Worm (Caenorhabditis elegans) whole organism, young adult: ENCODE measurements around the gene F49F1.7.

Source experiments
- C17E4.6 ChIP-seq: fragments of 200-800 bp; sonication (Bioruptor generic); IDR thresholded peaks from 2 replicates; pipeline ENCODE4 v1.3.6; 2022; ENCODE audit warnings: missing genetic modification reagents, missing genetic modification characterization, missing compliant biosample characterization
- F10E7.11 ChIP-seq: sonication (generic microtip); optimal IDR thresholded peaks from 2 replicates; lab custom pipeline; 2017; ENCODE audit warnings: mild to moderate bottlenecking, missing genetic modification characterization, moderate library complexity, missing compliant biosample characterization
- F49E8.2 ChIP-seq: sonication (generic microtip); optimal IDR thresholded peaks from 3 replicates; lab custom pipeline; 2017; ENCODE audit warnings: missing genetic modification characterization, mild to moderate bottlenecking, missing compliant biosample characterization, antibody characterized with exemption, moderate library complexity; ENCODE audit not compliant: insufficient read depth
- F57A8.1 ChIP-seq: fragments of 200-800 bp; sonication (Bioruptor generic); optimal IDR thresholded peaks from 2 replicates; lab custom pipeline; 2018; ENCODE audit warnings: mild to moderate bottlenecking, missing genetic modification characterization, moderate library complexity, missing compliant biosample characterization
- F57C9.4 ChIP-seq: sonication (generic microtip); optimal IDR thresholded peaks from 2 replicates; lab custom pipeline; 2017; ENCODE audit warnings: mild to moderate bottlenecking, missing genetic modification characterization, missing compliant biosample characterization
- T07F8.4 ChIP-seq: sonication (generic microtip); optimal IDR thresholded peaks from 2 replicates; lab custom pipeline; 2016; ENCODE audit warnings: mild to moderate bottlenecking, missing genetic modification characterization, moderate library complexity, missing compliant biosample characterization
- Y79H2A.3 ChIP-seq: fragments of 200-800 bp; sonication (Bioruptor generic); conservative IDR thresholded peaks from 2 replicates; pipeline ENCODE4 v1.3.6; 2022; ENCODE audit warnings: missing genetic modification reagents, missing genetic modification characterization, missing compliant biosample characterization
- ama-1 ChIP-seq, 3 experiments: fragments of 150-350 bp in 1 of 3; sonication (generic microtip) in 2 of 3; optimal IDR thresholded peaks; 2 replicates each; lab custom pipeline; 2014 to 2018; ENCODE audit warnings: missing biosample characterization in 2 of 3, missing genetic modification characterization in 2 of 3, missing genetic modification reagents in 2 of 3
- aptf-2 ChIP-seq: fragments of 200-800 bp; sonication (Bioruptor generic); conservative IDR thresholded peaks from 2 replicates; pipeline ENCODE4 v1.3.6; 2022; ENCODE audit warnings: missing genetic modification reagents, missing genetic modification characterization, missing compliant biosample characterization
- atf-7 ChIP-seq: sonication (generic microtip); optimal IDR thresholded peaks from 2 replicates; lab custom pipeline; 2017; ENCODE audit warnings: mild to moderate bottlenecking, missing genetic modification characterization, missing compliant biosample characterization
- cebp-1 ChIP-seq, 2 experiments: fragments of 200-800 bp in 1 of 2; sonication (Bioruptor generic) in 1 of 2; sonication (generic microtip) in 1 of 2; IDR thresholded peaks in 1 of 2; optimal IDR thresholded peaks in 1 of 2; 2 replicates each; pipeline versions ENCODE4 v1.3.6 to Lab custom; 2017 to 2022; ENCODE audit warnings: missing compliant biosample characterization in 2 of 2, missing genetic modification characterization in 2 of 2, mild to moderate bottlenecking in 1 of 2, missing genetic modification reagents in 1 of 2, moderate library complexity in 1 of 2
- ceh-100 ChIP-seq: fragments of 200-800 bp; sonication (Bioruptor generic); IDR thresholded peaks from 2 replicates; pipeline ENCODE4 v1.3.6; 2022; ENCODE audit warnings: missing genetic modification reagents, missing genetic modification characterization, missing compliant biosample characterization
- ceh-91 ChIP-seq: fragments of 200-800 bp; sonication (Bioruptor generic); IDR thresholded peaks from 2 replicates; pipeline ENCODE4 v1.3.6; 2022; ENCODE audit warnings: missing genetic modification reagents, missing genetic modification characterization, missing compliant biosample characterization
- dox-1 ChIP-seq: fragments of 200-800 bp; sonication (Bioruptor generic); IDR thresholded peaks from 2 replicates; pipeline ENCODE4 v1.3.6; 2022; ENCODE audit warnings: missing genetic modification reagents, missing genetic modification characterization, missing compliant biosample characterization
- dpff-1 ChIP-seq: sonication (generic microtip); optimal IDR thresholded peaks from 2 replicates; lab custom pipeline; 2017; ENCODE audit warnings: mild to moderate bottlenecking, missing genetic modification characterization, missing compliant biosample characterization
- egrh-3 ChIP-seq: fragments of 200-800 bp; sonication (Bioruptor generic); IDR thresholded peaks from 2 replicates; pipeline ENCODE4 v1.3.6; 2022; ENCODE audit warnings: missing genetic modification reagents, missing genetic modification characterization, missing compliant biosample characterization
- ekl-4 ChIP-seq: fragments of 200-800 bp; sonication (Bioruptor generic); IDR thresholded peaks from 2 replicates; pipeline ENCODE4 v1.3.6; 2022; ENCODE audit warnings: missing genetic modification reagents, missing genetic modification characterization, missing compliant biosample characterization
- fkh-3 ChIP-seq: sonication (generic microtip); optimal IDR thresholded peaks from 2 replicates; lab custom pipeline; 2016; ENCODE audit warnings: mild to moderate bottlenecking, missing genetic modification characterization, missing compliant biosample characterization
- hmg-1.2 ChIP-seq: fragments of 200-800 bp; sonication (Bioruptor generic); IDR thresholded peaks from 2 replicates; pipeline ENCODE4 v1.3.6; 2022; ENCODE audit warnings: missing genetic modification reagents, missing genetic modification characterization, missing compliant biosample characterization
- let-526 ChIP-seq: fragments of 200-800 bp; sonication (Bioruptor generic); IDR thresholded peaks from 2 replicates; pipeline ENCODE4 v1.3.6; 2022; ENCODE audit warnings: missing genetic modification reagents, missing genetic modification characterization, missing compliant biosample characterization
- lin-35 ChIP-seq, 3 experiments: fragments of 150-350 bp in 2 of 3; sonication (generic microtip) in 1 of 3; optimal IDR thresholded peaks; 2 replicates each; lab custom pipeline; 2014 to 2018; ENCODE audit warnings: missing biosample characterization in 3 of 3, missing genetic modification characterization in 3 of 3, missing genetic modification reagents in 3 of 3
- lsl-1 ChIP-seq: fragments of 200-800 bp; sonication (Bioruptor generic); optimal IDR thresholded peaks from 2 replicates; lab custom pipeline; 2018; ENCODE audit warnings: mild to moderate bottlenecking, missing genetic modification characterization, moderate library complexity, missing compliant biosample characterization
- lsy-27 ChIP-seq: sonication (generic microtip); optimal IDR thresholded peaks from 2 replicates; lab custom pipeline; 2017; ENCODE audit warnings: missing genetic modification characterization, mild to moderate bottlenecking, missing compliant biosample characterization, antibody characterized with exemption, missing genotype, borderline replicate concordance; ENCODE audit not compliant: insufficient read depth
- mcd-1 ChIP-seq: fragments of 200-800 bp; sonication (Bioruptor generic); IDR thresholded peaks from 2 replicates; pipeline ENCODE4 v1.3.6; 2022; ENCODE audit warnings: missing genetic modification reagents, missing genetic modification characterization, missing compliant biosample characterization
- mes-4 ChIP-seq: sonication (generic microtip); optimal IDR thresholded peaks from 2 replicates; lab custom pipeline; 2016; ENCODE audit warnings: missing genotype, missing genetic modification characterization, missing compliant biosample characterization
- nfya-2 ChIP-seq: fragments of 200-800 bp; sonication (Bioruptor generic); IDR thresholded peaks from 2 replicates; pipeline ENCODE4 v1.3.6; 2022; ENCODE audit warnings: missing genetic modification reagents, missing genetic modification characterization, missing compliant biosample characterization
- nhr-120 ChIP-seq: fragments of 200-800 bp; sonication (Bioruptor generic); IDR thresholded peaks from 2 replicates; pipeline ENCODE4 v1.3.6; 2022; ENCODE audit warnings: missing genetic modification characterization, missing compliant biosample characterization
- nhr-179 ChIP-seq: sonication (generic microtip); optimal IDR thresholded peaks from 2 replicates; lab custom pipeline; 2016; ENCODE audit warnings: mild to moderate bottlenecking, missing genetic modification characterization, missing compliant biosample characterization
- nhr-80 ChIP-seq: sonication (generic microtip); optimal IDR thresholded peaks from 2 replicates; lab custom pipeline; 2016; ENCODE audit warnings: missing genetic modification characterization, missing compliant biosample characterization
- snpc-1.1 ChIP-seq: sonication (generic microtip); optimal IDR thresholded peaks from 2 replicates; lab custom pipeline; 2017; ENCODE audit warnings: missing genetic modification characterization, mild to moderate bottlenecking, missing compliant biosample characterization, antibody characterized with exemption, moderate library complexity, missing genotype, missing genetic modification reagents; ENCODE audit not compliant: insufficient read depth
- sptf-2 ChIP-seq: fragments of 200-800 bp; sonication (Bioruptor generic); optimal IDR thresholded peaks from 2 replicates; lab custom pipeline; 2018; ENCODE audit warnings: mild to moderate bottlenecking, missing genetic modification characterization, missing compliant biosample characterization
- tlf-1 ChIP-seq: fragments of 200-800 bp; sonication (Bioruptor generic); optimal IDR thresholded peaks from 2 replicates; lab custom pipeline; 2018; ENCODE audit warnings: mild to moderate bottlenecking, missing genetic modification characterization, missing compliant biosample characterization
- unc-130 ChIP-seq: sonication (generic microtip); optimal IDR thresholded peaks from 2 replicates; lab custom pipeline; 2016; ENCODE audit warnings: missing genetic modification reagents, missing genetic modification characterization, missing compliant biosample characterization
- xnd-1 ChIP-seq: sonication (generic microtip); optimal IDR thresholded peaks from 2 replicates; lab custom pipeline; 2016; ENCODE audit warnings: missing genotype, missing genetic modification reagents, missing genetic modification characterization, missing compliant biosample characterization
- zfh-2 ChIP-seq: fragments of 200-800 bp; sonication (Bioruptor generic); conservative IDR thresholded peaks from 2 replicates; pipeline ENCODE4 v1.3.6; 2022; ENCODE audit warnings: missing genetic modification reagents, missing genetic modification characterization, missing compliant biosample characterization
- ztf-18 ChIP-seq: sonication (generic microtip); optimal IDR thresholded peaks from 2 replicates; lab custom pipeline; 2016; ENCODE audit warnings: missing genotype, mild to moderate bottlenecking, missing genetic modification characterization, missing compliant biosample characterization
- ztf-3 ChIP-seq: fragments of 200-800 bp; sonication (Bioruptor generic); optimal IDR thresholded peaks from 2 replicates; lab custom pipeline; 2018; ENCODE audit warnings: mild to moderate bottlenecking, missing genetic modification characterization, missing compliant biosample characterization

Gene F49F1.7

DNA sequence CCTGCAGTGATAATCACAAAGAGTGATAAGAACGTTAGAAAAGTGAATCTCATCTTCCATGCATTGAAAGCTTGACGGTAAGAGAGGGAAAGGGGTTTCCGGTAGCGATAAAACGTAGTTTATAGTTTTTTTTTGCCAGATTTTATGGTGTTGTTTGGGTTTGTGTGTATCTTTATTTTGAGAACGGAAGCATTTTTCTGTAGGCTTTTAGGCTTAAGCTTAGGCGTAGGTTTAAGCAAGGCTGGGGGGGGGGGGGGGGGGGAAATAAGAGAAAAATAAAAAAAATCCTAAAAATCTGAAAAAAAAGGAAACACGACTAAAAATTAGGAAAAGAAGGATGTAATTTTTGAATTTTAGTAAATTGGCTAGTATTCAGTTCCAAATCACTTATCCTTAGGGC is 46.7 kb downstream of the F49F1.7 start, which contains the start of gene C35B1.8:
TSS of gene C35B1.8 (minus strand) at position 101 of the 400 bp plus-strand sequence.
- TF ChIP-seq hmg-1.2: no peak
- no peak for TF ChIP-seq unc-130 (GFP tag; lab: Kevin White, UChicago)
- TF ChIP-seq nfya-2 (GFP tag; lab: Robert Waterston, UW): no peak

DNA sequence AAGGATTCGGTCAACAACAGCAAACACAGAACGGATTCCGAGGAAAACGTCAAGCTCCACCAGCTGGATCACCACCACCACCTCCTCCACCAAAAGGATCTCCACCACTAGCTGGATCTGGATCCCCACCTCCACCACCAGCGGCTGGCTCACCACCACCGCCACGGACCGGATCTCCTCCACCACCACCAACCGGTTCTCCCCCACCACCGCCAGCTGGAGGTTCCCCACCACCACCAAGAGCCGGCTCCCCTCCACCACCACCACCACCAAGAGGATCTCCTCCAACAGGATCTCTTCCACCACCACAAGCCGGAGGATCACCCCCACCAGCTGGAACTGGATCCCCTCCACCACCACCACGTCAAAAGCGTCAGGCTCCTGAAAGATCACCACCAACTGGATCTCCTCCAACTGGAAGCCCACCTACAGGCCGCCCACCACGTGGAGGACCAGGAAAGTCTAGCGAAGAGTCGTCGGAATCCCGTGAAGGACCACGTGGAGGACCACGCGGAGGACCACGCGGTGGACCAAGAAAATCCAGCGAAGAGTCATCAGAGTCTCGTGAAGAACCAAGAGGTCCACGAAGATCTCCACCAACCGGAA is 48.8 kb downstream of the F49F1.7 start:
- no peak for TF ChIP-seq F57C9.4 (tag; lab: Kevin White, UChicago)
- TF ChIP-seq mes-4 (tag; lab: Kevin White, UChicago): no peak
- no peak for TF ChIP-seq tlf-1
- TF ChIP-seq aptf-2: no peak
- TF ChIP-seq F57A8.1 (GFP tag; lab: Kevin White, UChicago): peak; percentile 9
- no peak for TF ChIP-seq F10E7.11 (tag; lab: Kevin White, UChicago)
- TF ChIP-seq ztf-18 (tag; lab: Kevin White, UChicago): no peak
- no peak for TF ChIP-seq ceh-100 (GFP tag; lab: Robert Waterston, UW)
- no peak for TF ChIP-seq nhr-179 (tag; lab: Kevin White, UChicago)
- no peak for TF ChIP-seq ama-1 (optimal IDR thresholded peaks at IDR 0.05; lab: Kevin White, UChicago)
- no peak for TF ChIP-seq ama-1 (GFP tag; optimal IDR thresholded peaks at IDR 0.05; lab: Kevin White, UChicago)
- no peak for TF ChIP-seq nhr-80 (tag; lab: Kevin White, UChicago)
- TF ChIP-seq cebp-1 (GFP tag; IDR thresholded peaks at IDR 0.05; lab: Robert Waterston, UW): no peak
- no peak for TF ChIP-seq cebp-1 (tag; optimal IDR thresholded peaks at IDR 0.05; lab: Kevin White, UChicago)
- TF ChIP-seq C17E4.6 (GFP tag; lab: Robert Waterston, UW): no peak
- peak; percentile 38 for TF ChIP-seq sptf-2 (GFP tag; lab: Kevin White, UChicago)
- TF ChIP-seq egrh-3 (GFP tag; lab: Robert Waterston, UW): peak; percentile 96
- peak; percentile 71 for TF ChIP-seq zfh-2 (GFP tag; lab: Robert Waterston, UW)
- TF ChIP-seq let-526 (GFP tag; lab: Robert Waterston, UW): no peak
- no peak; the same call in 1 of the 2 replicates for TF ChIP-seq mcd-1 (GFP tag; lab: Robert Waterston, UW)
- no peak for TF ChIP-seq T07F8.4 (tag; lab: Kevin White, UChicago)
- TF ChIP-seq fkh-3 (tag; lab: Kevin White, UChicago): no peak
- TF ChIP-seq ekl-4: no peak
- no peak for TF ChIP-seq atf-7 (tag; lab: Kevin White, UChicago)
- no peak for TF ChIP-seq nhr-120 (GFP tag; lab: Robert Waterston, UW)
- peak; percentile 9; the same call in 1 of the 2 replicates for TF ChIP-seq ceh-91 (GFP tag; lab: Robert Waterston, UW)
- no peak for TF ChIP-seq xnd-1 (tag; lab: Kevin White, UChicago)
- TF ChIP-seq dox-1 (GFP tag; lab: Robert Waterston, UW): no peak
- no peak for TF ChIP-seq Y79H2A.3 (GFP tag; lab: Robert Waterston, UW)
- TF ChIP-seq ztf-3: no peak
- TF ChIP-seq snpc-1.1 (tag; lab: Kevin White, UChicago): no peak
- no peak for TF ChIP-seq lsl-1 (GFP tag; lab: Kevin White, UChicago)

- TF ChIP-seq F49E8.2 (tag; lab: Kevin White, UChicago) (no peak), ama-1 (optimal IDR thresholded peaks at IDR 0.05; lab: Kevin White, UChicago) (no peak), ama-1 (GFP tag; optimal IDR thresholded peaks at IDR 0.05; lab: Kevin White, UChicago) (no peak), lin-35 (GFP tag; optimal IDR thresholded peaks at IDR 0.05; lab: Kevin White, UChicago) (no peak), let-526 (GFP tag; lab: Robert Waterston, UW) (no peak), Y79H2A.3 (GFP tag; lab: Robert Waterston, UW) (no peak), lsy-27 (no peak), dpff-1 (no peak)
These were observed 50.9 kb downstream of the F49F1.7 start, which contains the start of gene W03D2.9 for ce11 chrIV:4074610-4075009. W03D2.9 (minus strand) TSS chrIV:4074710.
